Worm (Caenorhabditis elegans): Measurements from ENCODE around the gene B0304.2.

B0304.2 gene

ce11 chrII:4523122-4523672 lies at the start of gene B0304.2, which contains the start of gene B0304.4:
Gene B0304.2, plus strand, starts transcription at chrII:4523622.
Gene B0304.4, minus strand, starts transcription at chrII:4523222.
- TF ChIP-seq zip-5 (tag; optimal IDR thresholded peaks at IDR 0.05) (no peak), hlh-13 (GFP tag; optimal IDR thresholded peaks at IDR 0.05) (no peak), ceh-31 (tag; optimal IDR thresholded peaks at IDR 0.05) (no peak), npax-4 (tag; optimal IDR thresholded peaks at IDR 0.05) (no peak), hlh-6 (tag; optimal IDR thresholded peaks at IDR 0.05) (no peak), C38D4.7 (GFP tag; optimal IDR thresholded peaks at IDR 0.05) (no peak), che-1 (tag; optimal IDR thresholded peaks at IDR 0.05) (no peak), nfya-1 (tag; optimal IDR thresholded peaks at IDR 0.05) (no peak), fkh-10 (GFP tag; optimal IDR thresholded peaks at IDR 0.05) (no peak), hlh-15 (tag; optimal IDR thresholded peaks at IDR 0.05) (no peak), F13H6.1 (tag; optimal IDR thresholded peaks at IDR 0.05) (no peak), dmd-4 (tag; optimal IDR thresholded peaks at IDR 0.05; ENCODE audit: borderline replicate concordance) (no peak), ama-1 (optimal IDR thresholded peaks at IDR 0.05) (no peak), K02D7.2 (tag; optimal IDR thresholded peaks at IDR 0.05) (no peak), tbx-7 (tag; optimal IDR thresholded peaks at IDR 0.05) (no peak), ceh-14 (tag; optimal IDR thresholded peaks at IDR 0.05) (no peak), ceh-19 (GFP tag; optimal IDR thresholded peaks at IDR 0.05) (no peak)

ce11 chrII:4474005-4474655 lies 49.3 kb upstream of the B0304.2 start:
- TF ChIP-seq lin-11 (tag; optimal IDR thresholded peaks at IDR 0.05): no peak
- TF ChIP-seq ets-4 (tag; optimal IDR thresholded peaks at IDR 0.05): no peak
- no peak for TF ChIP-seq pha-4 (tag; optimal IDR thresholded peaks at IDR 0.05)
- no peak for TF ChIP-seq ceh-30 (tag; optimal IDR thresholded peaks at IDR 0.05)
- no peak for TF ChIP-seq unc-42 (tag; optimal IDR thresholded peaks at IDR 0.05)
- TF ChIP-seq ztf-16 (tag; optimal IDR thresholded peaks at IDR 0.05): no peak
- no peak for TF ChIP-seq elt-2 (tag; optimal IDR thresholded peaks at IDR 0.05)
- TF ChIP-seq eyg-1 (tag; optimal IDR thresholded peaks at IDR 0.05): no peak
- no peak for TF ChIP-seq che-1 (tag; optimal IDR thresholded peaks at IDR 0.05)
- TF ChIP-seq npax-4 (tag; optimal IDR thresholded peaks at IDR 0.05): no peak
- TF ChIP-seq F13H6.1 (tag; optimal IDR thresholded peaks at IDR 0.05): no peak
- no peak for TF ChIP-seq ceh-22 (tag; optimal IDR thresholded peaks at IDR 0.05)
- TF ChIP-seq ceh-9 (tag; optimal IDR thresholded peaks at IDR 0.05): no peak
- no peak for TF ChIP-seq hlh-8 (tag; optimal IDR thresholded peaks at IDR 0.05)
- TF ChIP-seq fkh-10 (GFP tag; optimal IDR thresholded peaks at IDR 0.05): no peak
- TF ChIP-seq sox-2 (GFP tag; IDR thresholded peaks at IDR 0.05): no peak
- no peak for TF ChIP-seq Y22D7AL.16 (tag; optimal IDR thresholded peaks at IDR 0.05)
- no peak for TF ChIP-seq nfya-1 (tag; optimal IDR thresholded peaks at IDR 0.05)
- TF ChIP-seq madf-2 (tag; optimal IDR thresholded peaks at IDR 0.05): no peak
- TF ChIP-seq syd-9 (tag; optimal IDR thresholded peaks at IDR 0.05): no peak

ce11 chrII:4478303-4478702 lies 45.1 kb upstream of the B0304.2 start, which contains the start of gene T05C1.1:
Gene T05C1.1, plus strand, starts transcription at chrII:4478603.
- TF ChIP-seq unc-55 (GFP tag; optimal IDR thresholded peaks at IDR 0.05) (no peak), unc-86 (tag; optimal IDR thresholded peaks at IDR 0.05) (no peak), ceh-34 (tag; optimal IDR thresholded peaks at IDR 0.05) (no peak), dmd-4 (tag; optimal IDR thresholded peaks at IDR 0.05; ENCODE audit: borderline replicate concordance) (no peak), elt-2 (tag; optimal IDR thresholded peaks at IDR 0.05) (no peak), ref-2 (tag; optimal IDR thresholded peaks at IDR 0.05) (no peak), unc-42 (tag; optimal IDR thresholded peaks at IDR 0.05) (no peak), sox-4 (tag; optimal IDR thresholded peaks at IDR 0.05) (no peak), Y22D7AL.16 (tag; optimal IDR thresholded peaks at IDR 0.05) (no peak), pat-9 (tag; optimal IDR thresholded peaks at IDR 0.05) (no peak), gmeb-2 (tag; optimal IDR thresholded peaks at IDR 0.05) (no peak), rnt-1 (tag; optimal IDR thresholded peaks at IDR 0.05) (no peak), ceh-22 (tag; optimal IDR thresholded peaks at IDR 0.05) (no peak), ets-4 (tag; optimal IDR thresholded peaks at IDR 0.05) (no peak)
